Fruit fly (Drosophila melanogaster): ENCODE measurements around the gene CG43248.

CG43248 gene

DNA sequence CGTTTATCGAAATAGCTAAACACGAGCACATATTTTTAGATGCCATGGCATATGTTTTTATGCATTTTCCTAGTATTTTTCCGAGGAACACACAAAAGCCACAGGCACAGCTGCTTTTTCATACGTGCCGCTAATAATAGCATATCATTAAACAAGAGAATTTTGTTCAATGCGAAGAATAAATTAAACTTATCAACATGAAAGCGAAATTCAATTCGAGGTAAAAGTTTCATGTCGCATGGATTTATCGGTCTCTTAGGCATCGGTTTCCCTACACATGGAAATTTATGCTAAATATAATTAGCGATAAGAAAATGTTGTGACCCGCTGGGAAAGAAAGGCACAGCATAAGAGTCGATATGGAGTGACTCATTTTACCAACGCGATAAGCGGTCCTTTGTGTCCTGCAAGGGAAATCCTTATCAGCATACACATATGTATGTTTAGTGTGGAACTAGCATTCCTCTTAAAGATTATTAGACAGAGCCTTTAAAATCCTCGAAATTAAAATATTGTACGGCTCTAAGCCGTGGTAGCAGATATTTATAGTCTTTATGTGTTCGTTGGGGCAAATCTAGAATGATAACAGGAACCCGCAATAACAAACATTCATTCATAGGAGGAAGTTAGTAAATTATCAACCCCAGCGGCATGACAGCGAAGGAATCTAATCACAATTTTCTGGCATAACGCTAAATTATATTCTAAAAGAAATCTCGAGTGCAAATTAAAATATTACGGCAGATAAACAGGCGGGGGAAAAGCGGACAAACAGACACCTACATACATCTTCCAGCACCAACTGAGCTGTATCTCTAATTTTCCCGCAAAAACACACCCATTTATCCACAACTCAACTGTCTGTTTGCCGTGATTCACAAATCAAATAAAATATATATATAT, at the start of gene CG43248:
CG43248 (minus strand) TSS at position 51 of the 903 bp plus-strand sequence.
- no peak for TF ChIP-seq pan (optimal IDR thresholded peaks at IDR 0.05)
- no peak for TF ChIP-seq jim (GFP tag; optimal IDR thresholded peaks at IDR 0.05)
- TF ChIP-seq Dif (GFP tag; optimal IDR thresholded peaks at IDR 0.05; ENCODE audit: partially characterized antibody), result no peak
- TF ChIP-seq Rel (GFP tag; optimal IDR thresholded peaks at IDR 0.05), result no peak
- no peak for TF ChIP-seq Rel (tag; optimal IDR thresholded peaks at IDR 0.05)
- no peak for TF ChIP-seq Dfd (GFP tag; optimal IDR thresholded peaks at IDR 0.05)
- no peak for TF ChIP-seq GATAd (GFP tag; optimal IDR thresholded peaks at IDR 0.05)
- TF ChIP-seq sv (GFP tag; optimal IDR thresholded peaks at IDR 0.05), result no peak
- no peak for TF ChIP-seq Hr83 (GFP tag; optimal IDR thresholded peaks at IDR 0.05; ENCODE audit: poor library complexity, severe bottlenecking)
- TF ChIP-seq OdsH (GFP tag; optimal IDR thresholded peaks at IDR 0.05), result no peak

DNA sequence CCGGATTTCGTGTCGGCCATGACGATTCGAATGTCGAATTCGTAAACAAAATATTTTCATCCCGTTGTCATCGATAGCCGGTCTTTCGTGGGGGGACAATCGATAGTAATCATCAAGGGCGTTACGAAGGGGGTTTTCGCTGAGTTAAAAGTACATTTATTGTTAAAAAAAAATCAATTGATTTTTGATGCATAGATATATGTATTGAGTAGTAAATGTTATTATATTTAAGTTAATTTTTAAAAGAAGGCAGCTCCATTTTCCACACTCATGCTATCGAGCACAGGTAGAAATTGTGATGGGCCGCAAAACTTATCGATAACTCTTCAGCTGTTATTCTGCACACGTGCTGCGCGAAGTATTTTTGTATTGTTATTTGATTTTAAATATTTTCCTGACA, 49.2 kb upstream of the CG43248 start, which contains the start of the genes mrn and CG12301:
mrn (minus strand) TSS at position 51 of the 400 bp plus-strand sequence.
CG12301 (plus strand) TSS at position 314 of the 400 bp plus-strand sequence.
- peak; percentile 67 for TF ChIP-seq sv (GFP tag; optimal IDR thresholded peaks at IDR 0.05)
- TF ChIP-seq HLH106 (tag; optimal IDR thresholded peaks at IDR 0.05), result peak; percentile 93
- no peak for TF ChIP-seq Abd-B (GFP tag; optimal IDR thresholded peaks at IDR 0.05)
- peak; percentile 80 for TF ChIP-seq OdsH (GFP tag; optimal IDR thresholded peaks at IDR 0.05)
- peak; percentile 65 for TF ChIP-seq psq (GFP tag; optimal IDR thresholded peaks at IDR 0.05)
- no peak for TF ChIP-seq Vsx2 (GFP tag; optimal IDR thresholded peaks at IDR 0.05; ENCODE audit: partially characterized antibody)
- TF ChIP-seq rgr (GFP tag; optimal IDR thresholded peaks at IDR 0.05), result peak; percentile 87
- no peak for TF ChIP-seq Dif (GFP tag; optimal IDR thresholded peaks at IDR 0.05; ENCODE audit: partially characterized antibody)
- TF ChIP-seq Myc (optimal IDR thresholded peaks at IDR 0.05), result peak; percentile 80
- no peak for TF ChIP-seq dl (GFP tag; optimal IDR thresholded peaks at IDR 0.05; ENCODE audit: insufficient read depth in 1 of 2, partially characterized antibody in 2 of 2)
- TF ChIP-seq Hr83 (GFP tag; optimal IDR thresholded peaks at IDR 0.05; ENCODE audit: poor library complexity, severe bottlenecking), result peak; percentile 94
- TF ChIP-seq Rel (GFP tag; optimal IDR thresholded peaks at IDR 0.05), result no peak
- TF ChIP-seq Rel (tag; optimal IDR thresholded peaks at IDR 0.05), result peak; percentile 85
- TF ChIP-seq CrebA (GFP tag; optimal IDR thresholded peaks at IDR 0.05; ENCODE audit: borderline replicate concordance), result no peak
- peak; percentile 81 for TF ChIP-seq ey (GFP tag; optimal IDR thresholded peaks at IDR 0.05)
- TF ChIP-seq CG9705 (GFP tag; optimal IDR thresholded peaks at IDR 0.05), result peak; percentile 43
- peak; percentile 97 for TF ChIP-seq h (GFP tag; optimal IDR thresholded peaks at IDR 0.05)

DNA sequence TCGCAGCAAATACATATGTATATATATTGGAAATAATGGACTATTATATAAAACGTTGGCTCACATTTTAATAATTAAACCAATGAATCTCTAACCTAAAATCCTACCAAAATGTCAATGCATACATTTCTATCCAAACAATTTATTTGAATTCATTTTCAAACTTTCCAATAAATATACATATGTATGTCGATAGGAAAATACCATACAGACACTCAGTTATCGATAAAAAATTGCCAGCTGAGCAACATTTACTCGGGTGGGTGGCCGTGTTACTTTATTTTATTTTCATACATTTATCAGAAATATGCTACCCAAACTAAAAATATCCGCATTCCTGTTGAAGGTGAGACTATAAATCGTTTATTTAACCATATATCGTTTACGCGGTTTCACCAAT, 45.1 kb upstream of the CG43248 start, which contains the start of gene Ufsp2:
Ufsp2 (plus strand) TSS at position 214 of the 400 bp plus-strand sequence.
- no peak for TF ChIP-seq N (GFP tag; optimal IDR thresholded peaks at IDR 0.05)
- no peak for TF ChIP-seq brk (GFP tag; optimal IDR thresholded peaks at IDR 0.05)
- no peak for TF ChIP-seq GATAd (GFP tag; optimal IDR thresholded peaks at IDR 0.05)
- no peak for TF ChIP-seq Sp1 (GFP tag; optimal IDR thresholded peaks at IDR 0.05)
- no peak for TF ChIP-seq woc (GFP tag; optimal IDR thresholded peaks at IDR 0.05)
- no peak for TF ChIP-seq Hr78 (GFP tag; optimal IDR thresholded peaks at IDR 0.05)
- no peak for TF ChIP-seq pan (optimal IDR thresholded peaks at IDR 0.05)
- no peak for TF ChIP-seq fru (GFP tag; optimal IDR thresholded peaks at IDR 0.05)
- no peak for TF ChIP-seq sv (GFP tag; optimal IDR thresholded peaks at IDR 0.05)
- TF ChIP-seq ey (GFP tag; optimal IDR thresholded peaks at IDR 0.05), result no peak
- TF ChIP-seq psq (GFP tag; optimal IDR thresholded peaks at IDR 0.05), result no peak
- no peak for TF ChIP-seq Vsx2 (GFP tag; optimal IDR thresholded peaks at IDR 0.05; ENCODE audit: partially characterized antibody)
- TF ChIP-seq Dfd (GFP tag; optimal IDR thresholded peaks at IDR 0.05), result no peak
- no peak for TF ChIP-seq Jra (GFP tag; optimal IDR thresholded peaks at IDR 0.05)
- no peak for TF ChIP-seq Hnf4 (GFP tag; optimal IDR thresholded peaks at IDR 0.05)

DNA sequence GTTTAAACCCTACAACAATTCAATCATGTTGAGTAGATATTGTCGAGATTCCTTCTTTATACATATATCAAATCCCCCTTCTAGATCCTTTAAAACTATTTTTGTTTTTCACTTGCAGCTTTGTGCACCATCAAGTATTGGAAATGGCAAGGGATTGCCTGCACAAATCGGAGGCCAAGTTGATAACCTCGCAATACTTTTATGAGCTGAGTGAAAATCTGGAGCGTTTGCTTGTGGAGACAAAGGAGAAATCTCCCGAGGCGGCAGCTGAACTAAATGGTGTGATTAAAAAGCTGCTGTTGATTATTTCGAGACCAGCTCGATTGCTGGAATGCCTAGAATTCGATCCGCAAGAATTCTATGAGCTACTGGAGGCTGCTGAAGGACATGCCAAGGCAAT, 39.3 kb upstream of the CG43248 start:
- no peak for TF ChIP-seq woc (GFP tag; optimal IDR thresholded peaks at IDR 0.05)
- TF ChIP-seq HLH106 (tag; optimal IDR thresholded peaks at IDR 0.05), result no peak
- TF ChIP-seq GATAd (GFP tag; optimal IDR thresholded peaks at IDR 0.05), result no peak
- no peak for TF ChIP-seq tai (GFP tag; optimal IDR thresholded peaks at IDR 0.05)
- TF ChIP-seq dsf (GFP tag; optimal IDR thresholded peaks at IDR 0.05; ENCODE audit: borderline replicate concordance), result no peak
- no peak for TF ChIP-seq foxo (GFP tag; optimal IDR thresholded peaks at IDR 0.05)
- no peak for TF ChIP-seq Hnf4 (GFP tag; optimal IDR thresholded peaks at IDR 0.05)
- TF ChIP-seq Abd-B (GFP tag; optimal IDR thresholded peaks at IDR 0.05), result no peak
- TF ChIP-seq N (GFP tag; optimal IDR thresholded peaks at IDR 0.05), result no peak

All from whole organism, wandering third instar larva.